Worm (Caenorhabditis elegans): ENCODE results near the gene F42G4.6.
"Not testable (repeated sequence)": the region's sequence is repeated elsewhere in the genome, so short reads cannot be mapped to it uniquely, and the experiment has no call there.

F42G4.6 gene

ce11 chrII:13066777-13067290, 12.3 kb upstream of the F42G4.6 start:
- TF ChIP-seq nhr-12 (tag; optimal IDR thresholded peaks at IDR 0.05): no peak
- peak; percentile 6 for TF ChIP-seq unc-55 (GFP tag; optimal IDR thresholded peaks at IDR 0.05)
- TF ChIP-seq F13H6.1 (tag; optimal IDR thresholded peaks at IDR 0.05): peak; percentile 37
- TF ChIP-seq sma-3 (GFP tag; optimal IDR thresholded peaks at IDR 0.05): no peak
- peak in 1 of 2 experiments; percentile 12 for TF ChIP-seq lsy-2 (tag; optimal IDR thresholded peaks at IDR 0.05)
- no peak for TF ChIP-seq gmeb-1 (tag; optimal IDR thresholded peaks at IDR 0.05)
- TF ChIP-seq nhr-21 (tag; optimal IDR thresholded peaks at IDR 0.05): no peak
- TF ChIP-seq sma-9 (GFP tag; optimal IDR thresholded peaks at IDR 0.05): peak; percentile 3
- TF ChIP-seq sma-9 (tag; optimal IDR thresholded peaks at IDR 0.05): no peak
- peak; percentile 28 for TF ChIP-seq nhr-129 (tag; optimal IDR thresholded peaks at IDR 0.05)

- TF ChIP-seq blmp-1 (tag; optimal IDR thresholded peaks at IDR 0.05; ENCODE audit: insufficient read depth) (no peak), lin-13 (GFP tag; optimal IDR thresholded peaks at IDR 0.05) (no peak), fos-1 (tag; optimal IDR thresholded peaks at IDR 0.05) (peak; percentile 79), sma-9 (GFP tag; optimal IDR thresholded peaks at IDR 0.05) (peak; percentile 1), sma-9 (tag; optimal IDR thresholded peaks at IDR 0.05) (no peak)
These were observed 6.1 kb upstream of the F42G4.6 start, which contains the start of gene F42G4.5 for ce11 chrII:13073102-13073501. Gene F42G4.5 (plus strand): TSS chrII:13073480.

- no peak for TF ChIP-seq lin-11 (tag; optimal IDR thresholded peaks at IDR 0.05)
- TF ChIP-seq lin-13 (GFP tag; optimal IDR thresholded peaks at IDR 0.05): no peak
- no peak for TF ChIP-seq unc-39 (tag; optimal IDR thresholded peaks at IDR 0.05)
- TF ChIP-seq nhr-237 (tag; optimal IDR thresholded peaks at IDR 0.05): no peak
- TF ChIP-seq mdl-1 (tag; optimal IDR thresholded peaks at IDR 0.05): no peak
These were observed 5.4 kb upstream of the F42G4.6 start for ce11 chrII:13073742-13074141.

- TF ChIP-seq mab-5 (tag; optimal IDR thresholded peaks at IDR 0.05) (no peak), fos-1 (tag; optimal IDR thresholded peaks at IDR 0.05) (peak; percentile 48), sma-9 (GFP tag; optimal IDR thresholded peaks at IDR 0.05) (peak; percentile 26), sma-9 (tag; optimal IDR thresholded peaks at IDR 0.05) (no peak)
These were observed 2.8 kb upstream of the F42G4.6 start for ce11 chrII:13076301-13076916.

ce11 chrII:13077746-13078145, 1.4 kb upstream of the F42G4.6 start:
- TF ChIP-seq ceh-82 (tag; optimal IDR thresholded peaks at IDR 0.05): no peak
- peak; percentile 34 for TF ChIP-seq gmeb-1 (tag; optimal IDR thresholded peaks at IDR 0.05)
- no peak for TF ChIP-seq aly-2 (tag; optimal IDR thresholded peaks at IDR 0.05)
- peak; percentile 82 for TF ChIP-seq sma-9 (GFP tag; optimal IDR thresholded peaks at IDR 0.05)
- no peak for TF ChIP-seq sma-9 (tag; optimal IDR thresholded peaks at IDR 0.05)
- peak; percentile 31 for TF ChIP-seq fos-1 (tag; optimal IDR thresholded peaks at IDR 0.05)
- TF ChIP-seq sma-3 (GFP tag; optimal IDR thresholded peaks at IDR 0.05): peak; percentile 25
- TF ChIP-seq F13H6.1 (tag; optimal IDR thresholded peaks at IDR 0.05): peak; percentile 57
- TF ChIP-seq crh-2 (tag; optimal IDR thresholded peaks at IDR 0.05): peak; percentile 70
- TF ChIP-seq blmp-1 (tag; optimal IDR thresholded peaks at IDR 0.05; ENCODE audit: insufficient read depth): no peak

ce11 chrII:13080607-13081006, 1.4 kb downstream of the F42G4.6 start, which contains the start of gene Y81G3A.2:
Gene Y81G3A.2 (plus strand): TSS chrII:13080907.
- TF ChIP-seq lin-39 (tag; optimal IDR thresholded peaks at IDR 0.05); unc-39 (tag; optimal IDR thresholded peaks at IDR 0.05); sma-9 (GFP tag; optimal IDR thresholded peaks at IDR 0.05); sma-9 (tag; optimal IDR thresholded peaks at IDR 0.05): not testable (repeated sequence)

- not testable (repeated sequence) for TF ChIP-seq dmd-4, nhr-11, nhr-129 (tag; optimal IDR thresholded peaks at IDR 0.05)
These were observed 3.2 kb downstream of the F42G4.6 start, which contains the start of gene Y81G3A.6 for ce11 chrII:13082403-13082802. Gene Y81G3A.6 (minus strand): TSS chrII:13082503.

- TF ChIP-seq sma-9 (GFP tag; optimal IDR thresholded peaks at IDR 0.05): peak; percentile 52
- no peak for TF ChIP-seq sma-9 (tag; optimal IDR thresholded peaks at IDR 0.05)
- no peak for TF ChIP-seq F13H6.1 (tag; optimal IDR thresholded peaks at IDR 0.05)
- no peak for TF ChIP-seq nhr-10 (tag; optimal IDR thresholded peaks at IDR 0.05)
- TF ChIP-seq ztf-1 (GFP tag; conservative IDR thresholded peaks at IDR 0.05): no peak
- peak; percentile 46 for TF ChIP-seq nhr-129 (tag; optimal IDR thresholded peaks at IDR 0.05)
- peak in 1 of 2 experiments; percentile 46 for TF ChIP-seq lsy-2 (tag; optimal IDR thresholded peaks at IDR 0.05)
- peak; percentile 0 for TF ChIP-seq nhr-21 (tag; optimal IDR thresholded peaks at IDR 0.05)
- TF ChIP-seq egl-27 (tag; optimal IDR thresholded peaks at IDR 0.05): no peak
- no peak for TF ChIP-seq snpc-4 (tag; optimal IDR thresholded peaks at IDR 0.05)
- no peak for TF ChIP-seq nhr-12 (tag; optimal IDR thresholded peaks at IDR 0.05)
- peak; percentile 29 for TF ChIP-seq sma-3 (GFP tag; optimal IDR thresholded peaks at IDR 0.05)
- peak; percentile 19 for TF ChIP-seq lin-11 (tag; optimal IDR thresholded peaks at IDR 0.05)
- no peak for TF ChIP-seq mbf-1 (tag; optimal IDR thresholded peaks at IDR 0.05)
- TF ChIP-seq elt-1 (tag; optimal IDR thresholded peaks at IDR 0.05): no peak
- TF ChIP-seq fos-1 (tag; optimal IDR thresholded peaks at IDR 0.05): peak; percentile 10
- peak; percentile 96 for TF ChIP-seq gmeb-1 (tag; optimal IDR thresholded peaks at IDR 0.05)
- peak; percentile 46 for TF ChIP-seq crh-2 (tag; optimal IDR thresholded peaks at IDR 0.05)
- peak; percentile 36 for TF ChIP-seq ceh-16 (tag; optimal IDR thresholded peaks at IDR 0.05)
- TF ChIP-seq unc-55 (GFP tag; optimal IDR thresholded peaks at IDR 0.05): peak; percentile 70
- no peak for TF ChIP-seq ama-1 (optimal IDR thresholded peaks at IDR 0.05)
These were observed 4.6 kb downstream of the F42G4.6 start, which contains the start of the genes Y81G3A.1 and gcn-2 for ce11 chrII:13083752-13084214. Gene Y81G3A.1 (minus strand): TSS chrII:13083926. Gene gcn-2 (plus strand): TSS chrII:13084164.

All from whole organism, L2 larva.